Fruit fly (Drosophila melanogaster) whole organism, embryonic: Measurements from ENCODE around the gene CG31793.

ENCODE experiments used
- Bdp1 ChIP-seq: fragments of 200-800 bp; sonication (Bioruptor generic); optimal IDR thresholded peaks from 3 replicates; lab custom pipeline; 2016; ENCODE audit warnings: missing biosample characterization, missing genetic modification characterization
- CG11504 ChIP-seq: fragments of 200-800 bp; sonication (Bioruptor generic); optimal IDR thresholded peaks from 3 replicates; lab custom pipeline; 2019; ENCODE audit warnings: missing biosample characterization, mild to moderate bottlenecking, missing genetic modification characterization, moderate library complexity
- CG1529 ChIP-seq: fragments of 200-800 bp; sonication (Bioruptor generic); optimal IDR thresholded peaks from 3 replicates; lab custom pipeline; 2018; ENCODE audit warnings: missing biosample characterization, missing genetic modification characterization
- CG15601 ChIP-seq: fragments of 200-800 bp; sonication (Bioruptor generic); optimal IDR thresholded peaks from 3 replicates; lab custom pipeline; 2019; ENCODE audit warnings: missing biosample characterization, mild to moderate bottlenecking, missing genetic modification characterization, moderate library complexity
- CG17385 ChIP-seq: fragments of 200-800 bp; sonication (Bioruptor generic); optimal IDR thresholded peaks from 3 replicates; lab custom pipeline; 2018; ENCODE audit warnings: missing biosample characterization, mild to moderate bottlenecking, missing genetic modification characterization
- CG17829 ChIP-seq: fragments of 200-800 bp; optimal IDR thresholded peaks from 2 replicates; lab custom pipeline; 2019; ENCODE audit warnings: missing biosample characterization, mild to moderate bottlenecking, missing genetic modification characterization, moderate library complexity
- CG31388 ChIP-seq: fragments of 200-800 bp; sonication (Bioruptor generic); optimal IDR thresholded peaks from 2 replicates; lab custom pipeline; 2016; ENCODE audit warnings: missing biosample characterization, missing genetic modification characterization
- CG32532 ChIP-seq: fragments of 200-800 bp; sonication (Bioruptor generic); IDR thresholded peaks from 2 replicates; pipeline ENCODE4 v1.3.6; 2022; ENCODE audit warnings: missing biosample characterization, missing genetic modification characterization
- CG32772 ChIP-seq: fragments of 200-800 bp; sonication (Bioruptor generic); IDR thresholded peaks from 2 replicates; pipeline ENCODE4 v1.3.6; 2022; ENCODE audit warnings: missing biosample characterization, missing genetic modification characterization
- CG34224 ChIP-seq: fragments of 200-800 bp; sonication (Bioruptor generic); IDR thresholded peaks from 3 replicates; pipeline ENCODE4 v1.3.6; 2022; ENCODE audit warnings: missing biosample characterization, missing genetic modification characterization; ENCODE audit not compliant: partially characterized antibody
- CG4404 ChIP-seq: fragments of 200-800 bp; sonication (Bioruptor generic); IDR thresholded peaks from 2 replicates; pipeline ENCODE4 v1.3.6; 2022; ENCODE audit warnings: missing biosample characterization, missing genetic modification characterization
- CG4730 ChIP-seq: fragments of 200-800 bp; sonication (Bioruptor generic); IDR thresholded peaks from 2 replicates; pipeline ENCODE4 v1.3.6; 2022; ENCODE audit warnings: missing biosample characterization, missing genetic modification characterization
- CG6654 ChIP-seq: fragments of 200-800 bp; sonication (Bioruptor generic); optimal IDR thresholded peaks from 2 replicates; lab custom pipeline; 2017; ENCODE audit warnings: missing biosample characterization, mild to moderate bottlenecking, missing genetic modification characterization
- CG6854 ChIP-seq: fragments of 200-800 bp; sonication (Bioruptor generic); optimal IDR thresholded peaks from 3 replicates; lab custom pipeline; 2017; ENCODE audit warnings: missing biosample characterization, mild to moderate bottlenecking, missing genetic modification characterization
- CG7271 ChIP-seq: fragments of 200-800 bp; sonication (Bioruptor generic); optimal IDR thresholded peaks from 2 replicates; lab custom pipeline; 2018; ENCODE audit warnings: missing biosample characterization, mild to moderate bottlenecking, missing genetic modification characterization, moderate library complexity
- CG7928 ChIP-seq: fragments of 200-800 bp; sonication (Bioruptor generic); optimal IDR thresholded peaks from 2 replicates; lab custom pipeline; 2017; ENCODE audit warnings: missing biosample characterization, mild to moderate bottlenecking, missing genetic modification characterization
- D19A ChIP-seq: fragments of 200-800 bp; optimal IDR thresholded peaks from 3 replicates; lab custom pipeline; 2019; ENCODE audit warnings: missing biosample characterization, mild to moderate bottlenecking, missing genetic modification characterization, moderate library complexity
- D19B ChIP-seq: fragments of 200-800 bp; sonication (Bioruptor generic); optimal IDR thresholded peaks from 2 replicates; lab custom pipeline; 2017; ENCODE audit warnings: missing biosample characterization, mild to moderate bottlenecking, missing genetic modification characterization
- Deaf1 ChIP-seq: fragments of 200-800 bp; optimal IDR thresholded peaks from 3 replicates; lab custom pipeline; 2019; ENCODE audit warnings: missing biosample characterization, mild to moderate bottlenecking, missing genetic modification characterization, moderate library complexity
- Dek ChIP-seq: fragments of 200-800 bp; sonication (Bioruptor generic); optimal IDR thresholded peaks from 3 replicates; lab custom pipeline; 2019; ENCODE audit warnings: missing biosample characterization, mild to moderate bottlenecking, missing genetic modification characterization, moderate library complexity
- E2f1 ChIP-seq: fragments of 200-800 bp; sonication (Bioruptor generic); IDR thresholded peaks from 2 replicates; pipeline ENCODE4 v1.3.6; 2022; ENCODE audit warnings: missing biosample characterization, missing genetic modification characterization
- HHEX ChIP-seq: fragments of 200-800 bp; sonication (Bioruptor generic); optimal IDR thresholded peaks from 3 replicates; lab custom pipeline; 2017; ENCODE audit warnings: missing biosample characterization, mild to moderate bottlenecking, missing genetic modification characterization, missing genetic modification reagents
- HLHmδ ChIP-seq: fragments of 200-800 bp; sonication (Bioruptor generic); optimal IDR thresholded peaks from 2 replicates; lab custom pipeline; 2018; ENCODE audit warnings: missing biosample characterization, mild to moderate bottlenecking, missing genetic modification characterization, moderate library complexity
- Hmr ChIP-seq: fragments of 200-800 bp; sonication (Bioruptor generic); optimal IDR thresholded peaks from 3 replicates; lab custom pipeline; 2017; ENCODE audit warnings: mild to moderate bottlenecking, missing biosample characterization, missing genetic modification reagents, missing genetic modification characterization
- MBD-R2 ChIP-seq: fragments of 200-800 bp; sonication (Bioruptor generic); IDR thresholded peaks from 2 replicates; pipeline ENCODE4 v1.3.6; 2022; ENCODE audit warnings: missing biosample characterization, missing genetic modification characterization
- NC2β ChIP-seq: fragments of 200-800 bp; sonication (Bioruptor generic); optimal IDR thresholded peaks from 2 replicates; lab custom pipeline; 2016; ENCODE audit warnings: missing biosample characterization, missing genetic modification characterization
- Sox100B ChIP-seq: fragments of 200-800 bp; sonication (Bioruptor generic); optimal IDR thresholded peaks from 3 replicates; lab custom pipeline; 2018; ENCODE audit warnings: missing biosample characterization, mild to moderate bottlenecking, missing genetic modification characterization
- Sry-δ ChIP-seq: fragments of 200-800 bp; sonication (Bioruptor generic); optimal IDR thresholded peaks from 2 replicates; lab custom pipeline; 2016; ENCODE audit warnings: missing biosample characterization, missing genetic modification characterization
- Stat92E ChIP-seq, 3 experiments: fragments of >200 bp in 2 of 3; fragments of 200-800 bp in 1 of 3; sonication (Bioruptor generic) in 1 of 3; optimal IDR thresholded peaks; 2 replicates each; lab custom pipeline; 2017 to 2019; ENCODE audit warnings: missing biosample characterization in 3 of 3, missing genetic modification characterization in 3 of 3, mild to moderate bottlenecking in 1 of 3, moderate library complexity in 1 of 3
- Taf1 ChIP-seq: fragments of 200-800 bp; sonication (Bioruptor generic); IDR thresholded peaks from 2 replicates; pipeline ENCODE4 v1.3.6; 2022; ENCODE audit warnings: missing biosample characterization, missing genetic modification characterization
- Vsx1 ChIP-seq: fragments of 200-800 bp; sonication (Bioruptor generic); optimal IDR thresholded peaks from 2 replicates; lab custom pipeline; 2017; ENCODE audit warnings: missing biosample characterization, mild to moderate bottlenecking, missing genetic modification characterization, missing genetic modification reagents
- bcd ChIP-seq: fragments of 200-800 bp; sonication (Bioruptor generic); optimal IDR thresholded peaks from 2 replicates; lab custom pipeline; 2017; ENCODE audit warnings: missing biosample characterization, mild to moderate bottlenecking, missing genetic modification characterization
- chm ChIP-seq: fragments of 200-800 bp; sonication (Bioruptor generic); IDR thresholded peaks from 2 replicates; pipeline ENCODE4 v1.3.6; 2022; ENCODE audit warnings: missing biosample characterization, missing genetic modification characterization
- da ChIP-seq: fragments of 200-800 bp; sonication (Bioruptor generic); optimal IDR thresholded peaks from 2 replicates; lab custom pipeline; 2016; ENCODE audit warnings: missing biosample characterization, missing genetic modification characterization
- disco-r ChIP-seq: fragments of 200-800 bp; sonication (Bioruptor generic); optimal IDR thresholded peaks from 2 replicates; lab custom pipeline; 2016; ENCODE audit warnings: missing biosample characterization, missing genetic modification characterization
- dm ChIP-seq: fragments of 200-800 bp; sonication (Bioruptor generic); optimal IDR thresholded peaks from 3 replicates; lab custom pipeline; 2016; ENCODE audit warnings: missing biosample characterization, missing genetic modification characterization
- grn ChIP-seq: fragments of 200-800 bp; sonication (Bioruptor generic); optimal IDR thresholded peaks from 3 replicates; lab custom pipeline; 2017; ENCODE audit warnings: missing biosample characterization, missing genetic modification characterization
- kay ChIP-seq: fragments of 200-800 bp; sonication (Bioruptor generic); optimal IDR thresholded peaks from 2 replicates; lab custom pipeline; 2016; ENCODE audit warnings: missing biosample characterization, missing genetic modification characterization
- lola ChIP-seq, 3 experiments: fragments of >200 bp in 2 of 3; fragments of 200-800 bp in 1 of 3; sonication (Bioruptor generic) in 1 of 3; optimal IDR thresholded peaks; 2 replicates each; lab custom pipeline; 2017 to 2019; ENCODE audit warnings: missing biosample characterization in 3 of 3, missing genetic modification characterization in 3 of 3, mild to moderate bottlenecking in 1 of 3, moderate library complexity in 1 of 3
- nmo ChIP-seq: fragments of 200-800 bp; sonication (Bioruptor generic); optimal IDR thresholded peaks from 2 replicates; lab custom pipeline; 2018; ENCODE audit warnings: missing biosample characterization, mild to moderate bottlenecking, missing genetic modification characterization, moderate library complexity
- pfk ChIP-seq: fragments of 200-800 bp; sonication (Bioruptor generic); optimal IDR thresholded peaks from 2 replicates; lab custom pipeline; 2018; ENCODE audit warnings: missing biosample characterization, mild to moderate bottlenecking, missing genetic modification characterization, moderate library complexity
- pita ChIP-seq: fragments of 200-800 bp; sonication (Bioruptor generic); optimal IDR thresholded peaks from 2 replicates; lab custom pipeline; 2017; ENCODE audit warnings: missing biosample characterization, mild to moderate bottlenecking, missing genetic modification characterization
- row ChIP-seq: fragments of 200-800 bp; sonication (Bioruptor generic); IDR thresholded peaks from 3 replicates; pipeline ENCODE4 v1.3.6; 2022; ENCODE audit warnings: missing biosample characterization, missing genetic modification characterization
- schlank ChIP-seq: fragments of 200-800 bp; sonication (Bioruptor generic); optimal IDR thresholded peaks from 2 replicates; lab custom pipeline; 2018; ENCODE audit warnings: missing biosample characterization, mild to moderate bottlenecking, missing genetic modification characterization
- sens ChIP-seq: fragments of 200-800 bp; sonication (Bioruptor generic); peaks from one replicate; lab custom pipeline; 2016; ENCODE audit warnings: missing biosample characterization, missing genetic modification characterization
- seq ChIP-seq: fragments of 200-800 bp; sonication (Bioruptor generic); IDR thresholded peaks from 2 replicates; pipeline ENCODE4 v1.3.6; 2022; ENCODE audit warnings: missing biosample characterization, missing genetic modification characterization
- trem ChIP-seq: fragments of 200-800 bp; optimal IDR thresholded peaks from 3 replicates; lab custom pipeline; 2019; ENCODE audit warnings: missing biosample characterization, mild to moderate bottlenecking, missing genetic modification characterization, moderate library complexity
- unc-4 ChIP-seq: fragments of 200-800 bp; sonication (Bioruptor generic); IDR thresholded peaks from 2 replicates; pipeline ENCODE4 v1.3.6; 2022; ENCODE audit warnings: missing biosample characterization, missing genetic modification characterization; ENCODE audit not compliant: partially characterized antibody
- zfh2 ChIP-seq: fragments of 200-800 bp; sonication (Bioruptor generic); optimal IDR thresholded peaks from 2 replicates; lab custom pipeline; 2016; ENCODE audit warnings: missing biosample characterization, missing genetic modification characterization

The CG31793 gene

DNA sequence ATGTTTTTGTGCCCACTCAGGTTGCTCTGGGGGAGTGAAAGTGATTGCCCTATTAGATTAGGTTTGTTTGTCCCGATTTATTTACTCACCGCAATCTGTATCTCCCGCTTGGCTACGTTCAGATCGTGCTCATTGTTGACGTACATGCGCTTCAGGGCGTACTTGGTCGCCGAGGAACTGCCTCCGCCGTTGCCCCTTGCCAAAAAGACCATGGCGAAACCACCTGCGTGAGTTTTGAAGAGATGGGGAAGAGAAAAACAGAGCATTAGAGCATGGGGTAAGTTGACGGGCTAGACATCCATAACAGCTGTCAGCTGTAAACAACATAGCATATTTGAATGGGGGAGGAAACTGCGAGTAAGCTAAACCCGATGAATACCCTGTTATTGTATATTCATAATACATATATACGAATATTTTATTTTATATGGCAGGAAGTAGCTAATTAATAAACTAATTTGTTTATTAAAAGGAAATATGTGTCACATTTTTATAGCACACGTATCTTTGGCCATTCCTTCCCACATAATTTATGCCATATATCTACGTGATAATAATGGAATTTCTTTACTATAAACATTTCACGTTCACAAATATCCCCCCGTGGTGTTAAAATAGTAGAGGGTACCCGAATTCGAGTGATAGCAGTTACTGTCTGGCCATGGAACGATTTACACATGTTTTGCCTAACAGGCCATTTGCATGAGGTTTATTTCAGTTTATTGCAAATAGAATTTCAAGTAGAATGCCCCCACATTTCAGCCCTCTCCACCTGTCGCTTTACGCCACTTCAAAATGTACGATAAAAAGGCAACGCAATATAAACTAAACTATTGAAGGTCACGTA is 37.6 kb upstream of the CG31793 start (continued):
- TF ChIP-seq CG11504 (tag; lab: Kevin White, UChicago) (peak; percentile 43), chm (GFP tag; lab: Robert Waterston, UW) (peak; percentile 22; the same call in 1 of the 2 replicates), HHEX (GFP tag; lab: Kevin White, UChicago) (no peak), CG1529 (no peak), schlank (tag; lab: Kevin White, UChicago) (no peak), da (GFP tag; lab: Kevin White, UChicago) (no peak), CG15601 (tag; lab: Kevin White, UChicago) (no peak), nmo (GFP tag; lab: Kevin White, UChicago) (peak; percentile 26), D19B (GFP tag; lab: Kevin White, UChicago) (peak; percentile 98), seq (GFP tag; lab: Robert Waterston, UW) (no peak), pfk (GFP tag; lab: Kevin White, UChicago) (no peak), sens (peak; percentile 49), CG31388 (no peak), trem (no peak), NC2β (no peak), MBD-R2 (no peak), CG4404 (GFP tag; lab: Robert Waterston, UW) (peak; percentile 16; the same call in 1 of the 2 replicates), CG6654 (no peak), CG32772 (GFP tag; lab: Robert Waterston, UW) (no peak), HLHmδ (GFP tag; lab: Kevin White, UChicago) (no peak), CG32532 (0 out of 2 replicates have a peak, but pooled peaks have one; percentile 47), Deaf1 (tag; lab: Kevin White, UChicago) (peak; percentile 1), lola (GFP tag; optimal IDR thresholded peaks at IDR 0.05; lab: Kevin White, UChicago) (no peak), Stat92E (GFP tag; optimal IDR thresholded peaks at IDR 0.05; lab: Kevin White, UChicago) (no peak), CG17829 (peak; percentile 13), bcd (GFP tag; lab: Kevin White, UChicago) (peak; percentile 24), CG7271 (no peak), pita (GFP tag; lab: Kevin White, UChicago) (no peak), zfh2 (GFP tag; lab: Kevin White, UChicago) (no peak), dm (no peak), Vsx1 (GFP tag; lab: Kevin White, UChicago) (no peak), CG7928 (GFP tag; lab: Kevin White, UChicago) (no peak), row (GFP tag; lab: Robert Waterston, UW) (peak; percentile 76), kay (GFP tag; lab: Kevin White, UChicago) (no peak), Sry-δ (GFP tag; lab: Kevin White, UChicago) (no peak), CG6854 (peak; percentile 4), disco-r (GFP tag; lab: Kevin White, UChicago) (no peak), unc-4 (no peak), Dek (tag; lab: Kevin White, UChicago) (no peak), Sox100B (GFP tag; lab: Kevin White, UChicago) (peak; percentile 28), Bdp1 (no peak), CG34224 (GFP tag; lab: Robert Waterston, UW) (no peak), CG17385 (GFP tag; lab: Kevin White, UChicago) (no peak), D19A (tag; lab: Kevin White, UChicago) (peak; percentile 21), Hmr (GFP tag; lab: Kevin White, UChicago) (peak; percentile 47), grn (GFP tag; lab: Kevin White, UChicago) (no peak), Taf1 (GFP tag; lab: Robert Waterston, UW) (peak; percentile 56), E2f1 (GFP tag; lab: Robert Waterston, UW) (peak; percentile 8; the same call in 1 of the 2 replicates), CG4730 (GFP tag; lab: Robert Waterston, UW) (no peak)
